Worm (Caenorhabditis elegans) whole organism, L2 larva: ENCODE data around the gene tram-1.

Experiments used
- C34F6.9 ChIP-seq: fragments of 150-350 bp; optimal IDR thresholded peaks from 2 replicates; lab custom pipeline; 2014; ENCODE audit warnings: missing biosample characterization, missing genetic modification characterization
- F13H6.1 ChIP-seq: sonication (generic microtip); optimal IDR thresholded peaks from 2 replicates; lab custom pipeline; 2016; ENCODE audit warnings: missing genetic modification characterization, missing compliant biosample characterization
- R02D3.7 ChIP-seq: fragments of 150-350 bp; optimal IDR thresholded peaks from 2 replicates; lab custom pipeline; 2014; ENCODE audit warnings: missing biosample characterization, missing genetic modification characterization
- Y55F3AM.14 ChIP-seq: fragments of 200-800 bp; sonication (Bioruptor generic); optimal IDR thresholded peaks from 2 replicates; lab custom pipeline; 2018; ENCODE audit warnings: mild to moderate bottlenecking, missing genetic modification characterization, missing compliant biosample characterization
- alr-1 ChIP-seq: fragments of 150-350 bp; optimal IDR thresholded peaks from 2 replicates; lab custom pipeline; 2014; ENCODE audit warnings: missing biosample characterization, missing genetic modification characterization
- aly-2 ChIP-seq: fragments of 150-350 bp; optimal IDR thresholded peaks from 2 replicates; lab custom pipeline; 2014; ENCODE audit warnings: missing biosample characterization, missing genetic modification characterization
- ama-1 ChIP-seq: fragments of 150-350 bp; optimal IDR thresholded peaks from 2 replicates; lab custom pipeline; 2018; ENCODE audit warnings: inconsistent platforms
- blmp-1 ChIP-seq: sonication (generic microtip); optimal IDR thresholded peaks from 2 replicates; lab custom pipeline; 2017; ENCODE audit warnings: missing genetic modification characterization, mild to moderate bottlenecking, missing compliant biosample characterization, antibody characterized with exemption, moderate library complexity; ENCODE audit not compliant: insufficient read depth
- ceh-16 ChIP-seq: fragments of 150-350 bp; optimal IDR thresholded peaks from 2 replicates; lab custom pipeline; 2014; ENCODE audit warnings: missing biosample characterization, missing genetic modification characterization
- ceh-82 ChIP-seq: fragments of 150-350 bp; optimal IDR thresholded peaks from 2 replicates; lab custom pipeline; 2014; ENCODE audit warnings: missing biosample characterization, missing genetic modification characterization
- crh-2 ChIP-seq: sonication (generic microtip); optimal IDR thresholded peaks from 2 replicates; lab custom pipeline; 2017; ENCODE audit warnings: missing biosample characterization, missing genetic modification characterization
- dmd-4 ChIP-seq: sonication (generic microtip); optimal IDR thresholded peaks from 2 replicates; lab custom pipeline; 2017; ENCODE audit warnings: missing biosample characterization, missing genetic modification characterization
- egl-27 ChIP-seq: sonication (generic microtip); optimal IDR thresholded peaks from 3 replicates; lab custom pipeline; 2017; ENCODE audit warnings: missing biosample characterization, missing genetic modification reagents, missing genetic modification characterization
- elt-1 ChIP-seq: fragments of 150-350 bp; optimal IDR thresholded peaks from 2 replicates; lab custom pipeline; 2014; ENCODE audit warnings: missing biosample characterization, missing genetic modification characterization
- fos-1 ChIP-seq: fragments of 150-350 bp; optimal IDR thresholded peaks from 2 replicates; lab custom pipeline; 2014; ENCODE audit warnings: missing biosample characterization, missing genetic modification characterization
- gmeb-1 ChIP-seq: fragments of 150-350 bp; optimal IDR thresholded peaks from 2 replicates; lab custom pipeline; 2014; ENCODE audit warnings: missing biosample characterization, missing genetic modification characterization
- lin-11 ChIP-seq: fragments of 150-350 bp; sonication (generic microtip); optimal IDR thresholded peaks from 2 replicates; lab custom pipeline; 2014; ENCODE audit warnings: missing biosample characterization, missing genetic modification characterization, inconsistent platforms, mixed read lengths
- lin-13 ChIP-seq: fragments of 150-350 bp; optimal IDR thresholded peaks from 2 replicates; lab custom pipeline; 2014; ENCODE audit warnings: missing biosample characterization, missing genetic modification reagents, missing genetic modification characterization
- lin-39 ChIP-seq: fragments of 150-350 bp; optimal IDR thresholded peaks from 2 replicates; lab custom pipeline; 2014; ENCODE audit warnings: missing biosample characterization, missing genetic modification reagents, missing genetic modification characterization
- lsy-2 ChIP-seq, 2 experiments: fragments of 150-350 bp in 1 of 2; sonication (generic microtip) in 1 of 2; optimal IDR thresholded peaks; 2 replicates each; lab custom pipeline; 2014 to 2017; ENCODE audit warnings: missing biosample characterization in 2 of 2, missing genetic modification characterization in 2 of 2
- mab-5 ChIP-seq: fragments of 150-350 bp; optimal IDR thresholded peaks from 2 replicates; lab custom pipeline; 2014; ENCODE audit warnings: missing biosample characterization, missing genetic modification characterization
- mbf-1 ChIP-seq: sonication (generic microtip); optimal IDR thresholded peaks from 2 replicates; lab custom pipeline; 2017; ENCODE audit warnings: missing biosample characterization, missing genetic modification characterization
- nhr-10 ChIP-seq: sonication (generic microtip); optimal IDR thresholded peaks from 2 replicates; lab custom pipeline; 2017; ENCODE audit warnings: missing biosample characterization, missing genetic modification characterization
- nhr-12 ChIP-seq: fragments of 150-350 bp; optimal IDR thresholded peaks from 2 replicates; lab custom pipeline; 2014; ENCODE audit warnings: missing biosample characterization, missing genetic modification characterization
- nhr-129 ChIP-seq: fragments of 150-350 bp; optimal IDR thresholded peaks from 2 replicates; lab custom pipeline; 2014; ENCODE audit warnings: missing biosample characterization, missing genetic modification characterization
- nhr-21 ChIP-seq: fragments of 150-350 bp; optimal IDR thresholded peaks from 2 replicates; lab custom pipeline; 2014; ENCODE audit warnings: missing biosample characterization, missing genetic modification characterization
- nhr-23 ChIP-seq: fragments of 150-350 bp; optimal IDR thresholded peaks from 2 replicates; lab custom pipeline; 2014; ENCODE audit warnings: missing biosample characterization, missing genetic modification reagents, missing genetic modification characterization
- nhr-237 ChIP-seq: fragments of 150-350 bp; optimal IDR thresholded peaks from 2 replicates; lab custom pipeline; 2014; ENCODE audit warnings: missing biosample characterization, missing genetic modification characterization
- nhr-25 ChIP-seq: fragments of 150-350 bp; sonication (generic microtip); optimal IDR thresholded peaks from 3 replicates; lab custom pipeline; 2014; ENCODE audit warnings: missing biosample characterization, missing genetic modification characterization
- nhr-6 ChIP-seq: fragments of 150-350 bp; optimal IDR thresholded peaks from 2 replicates; lab custom pipeline; 2014; ENCODE audit warnings: missing biosample characterization, missing genetic modification characterization
- sem-4 ChIP-seq: fragments of 150-350 bp; optimal IDR thresholded peaks from 2 replicates; lab custom pipeline; 2014; ENCODE audit warnings: missing biosample characterization, missing genetic modification reagents, missing genetic modification characterization
- skn-1 ChIP-seq: sonication (generic microtip); optimal IDR thresholded peaks from 2 replicates; lab custom pipeline; 2017; ENCODE audit warnings: missing biosample characterization, missing genetic modification characterization
- sma-3 ChIP-seq: sonication (generic microtip); optimal IDR thresholded peaks from 2 replicates; lab custom pipeline; 2016; ENCODE audit warnings: missing genetic modification reagents, missing genetic modification characterization, missing compliant biosample characterization
- sma-9 ChIP-seq, 2 experiments: fragments of 150-350 bp in 1 of 2; sonication (generic microtip) in 1 of 2; optimal IDR thresholded peaks; 2 replicates each; lab custom pipeline; 2014 to 2016; ENCODE audit warnings: missing genetic modification characterization in 2 of 2, mild to moderate bottlenecking in 1 of 2, missing biosample characterization in 1 of 2, missing compliant biosample characterization in 1 of 2, missing genetic modification reagents in 1 of 2, moderate library complexity in 1 of 2
- snpc-4 ChIP-seq: fragments of 150-350 bp; optimal IDR thresholded peaks from 2 replicates; lab custom pipeline; 2014; ENCODE audit warnings: missing biosample characterization, missing genetic modification characterization
- unc-55 ChIP-seq: fragments of 150-350 bp; sonication (generic microtip); optimal IDR thresholded peaks from 3 replicates; lab custom pipeline; 2014; ENCODE audit warnings: missing biosample characterization, missing genetic modification reagents, missing genetic modification characterization
- unc-62 ChIP-seq: fragments of 150-350 bp; optimal IDR thresholded peaks from 2 replicates; lab custom pipeline; 2014; ENCODE audit warnings: missing biosample characterization, missing genetic modification reagents, missing genetic modification characterization
- zag-1 ChIP-seq: fragments of 150-350 bp; optimal IDR thresholded peaks from 2 replicates; lab custom pipeline; 2014; ENCODE audit warnings: missing biosample characterization, missing genetic modification characterization
- ztf-11 ChIP-seq: sonication (generic microtip); optimal IDR thresholded peaks from 2 replicates; lab custom pipeline; 2017; ENCODE audit warnings: missing biosample characterization, missing genetic modification characterization
- ztf-4 ChIP-seq: fragments of 150-350 bp; optimal IDR thresholded peaks from 2 replicates; lab custom pipeline; 2014; ENCODE audit warnings: missing biosample characterization, missing genetic modification characterization

The tram-1 gene

ce11 chrIV:10190586-10190985, 30.5 kb downstream of the tram-1 start:
- TF ChIP-seq R02D3.7 (tag; lab: Kevin White, UChicago) (no peak), ama-1 (no peak), nhr-10 (tag; lab: Kevin White, UChicago) (no peak), alr-1 (tag; lab: Kevin White, UChicago) (no peak), gmeb-1 (tag; lab: Kevin White, UChicago) (no peak), nhr-6 (no peak)

DNA sequence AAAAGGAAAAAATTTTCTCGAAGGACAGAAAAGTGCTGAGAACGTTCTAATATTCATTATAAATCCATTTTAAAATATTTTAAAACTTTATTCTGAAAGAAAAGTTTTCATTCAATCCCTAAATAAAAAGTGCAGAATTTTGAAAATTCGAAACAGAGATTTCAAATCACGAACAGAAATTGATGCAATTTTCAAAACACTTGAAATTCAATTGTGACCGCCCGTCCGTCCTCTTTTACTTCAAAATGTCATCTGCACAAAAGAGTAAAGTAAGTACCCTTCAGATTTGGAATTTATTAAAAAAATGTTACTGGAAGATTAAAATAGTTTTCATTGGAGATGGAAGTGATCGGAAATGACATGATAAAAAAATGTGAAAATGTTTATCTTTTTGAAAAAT, 32.6 kb downstream of the tram-1 start:
- TF ChIP-seq elt-1 (no peak), nhr-25 (tag; lab: Kevin White, UChicago) (no peak), R02D3.7 (tag; lab: Kevin White, UChicago) (no peak), nhr-237 (no peak), sma-3 (no peak), unc-62 (no peak), gmeb-1 (tag; lab: Kevin White, UChicago) (no peak), crh-2 (tag; lab: Kevin White, UChicago) (no peak), snpc-4 (tag; lab: Kevin White, UChicago) (no peak), nhr-23 (tag; lab: Kevin White, UChicago) (no peak), mbf-1 (no peak), sma-9 (GFP tag; optimal IDR thresholded peaks at IDR 0.05; lab: Kevin White, UChicago) (no peak), sma-9 (tag; optimal IDR thresholded peaks at IDR 0.05; lab: Kevin White, UChicago) (no peak), blmp-1 (tag; lab: Kevin White, UChicago) (no peak)

DNA sequence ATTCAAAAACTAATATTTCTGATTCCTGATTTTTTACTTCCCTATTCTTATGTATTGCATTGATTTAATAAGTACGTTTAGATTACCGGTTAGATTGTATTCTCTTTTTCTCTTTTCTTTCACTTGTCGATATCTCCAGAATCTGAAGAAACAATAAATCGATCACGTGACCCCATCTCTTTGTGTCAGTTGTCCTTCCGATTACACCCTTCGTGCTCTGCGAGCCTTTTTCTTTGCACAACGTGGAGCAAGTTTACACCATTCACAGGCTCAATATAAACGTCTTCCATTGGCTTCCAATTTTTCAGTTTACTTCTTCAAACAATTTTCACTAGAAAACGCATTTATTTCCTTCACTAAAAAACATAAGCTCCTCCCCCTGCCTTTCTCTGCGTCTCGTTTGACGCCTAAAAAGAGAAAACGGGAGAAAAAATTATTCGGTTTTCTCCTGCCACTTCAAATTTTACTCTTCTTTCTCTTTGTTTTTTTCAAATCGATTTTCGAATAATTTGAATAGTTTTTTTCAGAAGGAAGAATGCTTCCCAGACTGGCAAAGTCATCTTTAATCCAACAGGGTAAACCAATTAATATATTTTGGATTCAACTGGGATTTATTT, 40.8 kb downstream of the tram-1 start, which contains the start of gene gta-1:
Gene gta-1, plus strand, starts transcription at position 528 of the 617 bp plus-strand sequence.
- TF ChIP-seq ztf-4 (tag; lab: Kevin White, UChicago) (peak; percentile 18), blmp-1 (tag; lab: Kevin White, UChicago) (peak; percentile 20), lin-11 (no peak), sma-9 (GFP tag; optimal IDR thresholded peaks at IDR 0.05; lab: Kevin White, UChicago) (peak; percentile 20), sma-9 (tag; optimal IDR thresholded peaks at IDR 0.05; lab: Kevin White, UChicago) (no peak), lsy-2 (tag; optimal IDR thresholded peaks at IDR 0.05; lab: Kevin White, UChicago) (peak in 1 of 2 experiments; percentile 34), C34F6.9 (peak; percentile 38), crh-2 (tag; lab: Kevin White, UChicago) (peak; percentile 52), unc-55 (peak; percentile 65), snpc-4 (tag; lab: Kevin White, UChicago) (no peak), nhr-10 (tag; lab: Kevin White, UChicago) (no peak), nhr-129 (peak; percentile 71)
- TF ChIP-seq, all 48 proteins: peak for 8

DNA sequence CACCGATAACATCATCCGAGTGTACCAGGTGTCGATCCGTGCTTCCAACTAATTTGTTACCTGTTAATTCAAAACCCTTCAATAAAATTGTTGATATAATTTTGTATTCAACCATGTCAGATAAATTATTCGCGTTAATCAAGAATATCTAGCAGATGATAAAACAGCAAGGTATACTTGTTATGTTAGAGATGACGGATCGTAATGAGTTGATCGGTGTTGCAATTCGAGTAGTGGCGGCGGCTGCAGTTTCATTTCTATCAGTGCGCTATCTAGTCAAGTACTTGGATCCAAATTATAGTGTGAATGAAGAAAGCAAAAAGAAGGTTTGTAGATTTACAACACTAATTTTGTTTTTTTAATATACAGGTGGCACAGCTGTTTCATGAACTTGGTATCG, 43.3 kb downstream of the tram-1 start, which contains the start of gene mspn-1:
Gene mspn-1, plus strand, starts transcription at position 190 of the 400 bp plus-strand sequence.
- TF ChIP-seq C34F6.9 (no peak), ztf-11 (tag; lab: Kevin White, UChicago) (no peak), lin-11 (no peak), crh-2 (tag; lab: Kevin White, UChicago) (no peak), F13H6.1 (tag; lab: Kevin White, UChicago) (no peak), ztf-4 (tag; lab: Kevin White, UChicago) (no peak), sem-4 (no peak), dmd-4 (no peak)

DNA sequence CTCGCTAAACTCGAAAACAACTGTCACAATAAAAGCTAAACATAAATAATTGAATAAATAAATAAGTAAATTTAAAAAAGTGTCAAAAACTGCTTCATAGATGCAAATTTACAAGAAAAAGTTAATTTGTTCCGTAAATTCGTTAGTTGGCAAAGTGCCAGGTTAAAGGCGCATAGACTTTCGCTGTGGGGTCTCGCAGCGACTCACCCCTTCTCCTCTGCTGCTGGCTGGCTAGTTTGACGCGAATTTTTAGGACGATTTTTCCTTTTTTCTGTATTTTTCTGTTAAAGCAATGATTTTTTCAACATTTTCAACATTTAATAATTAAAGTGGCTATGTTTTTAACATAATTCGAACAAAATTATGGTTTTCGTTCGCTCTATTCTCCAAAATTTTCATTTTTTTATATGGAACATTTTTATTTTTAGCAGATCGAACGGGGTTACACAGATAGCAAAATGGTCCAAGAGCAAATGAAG, 44.8 kb downstream of the tram-1 start, which contains the start of gene rack-1:
Gene rack-1, plus strand, starts transcription at position 429 of the 479 bp plus-strand sequence.
- TF ChIP-seq sem-4 = no peak
- peak; percentile 23 for TF ChIP-seq fos-1
- no peak for TF ChIP-seq elt-1
- peak; percentile 63 for TF ChIP-seq gmeb-1 (tag; lab: Kevin White, UChicago)
- TF ChIP-seq aly-2 (tag; lab: Kevin White, UChicago) = no peak
- TF ChIP-seq Y55F3AM.14 (GFP tag; lab: Kevin White, UChicago) = no peak
- peak; percentile 12 for TF ChIP-seq egl-27 (tag; lab: Kevin White, UChicago)
- no peak for TF ChIP-seq nhr-12 (tag; lab: Kevin White, UChicago)
- no peak for TF ChIP-seq unc-62
- no peak for TF ChIP-seq lin-39
- no peak for TF ChIP-seq ztf-11 (tag; lab: Kevin White, UChicago)
- no peak for TF ChIP-seq nhr-23 (tag; lab: Kevin White, UChicago)
- no peak for TF ChIP-seq ama-1
- no peak for TF ChIP-seq nhr-10 (tag; lab: Kevin White, UChicago)
- peak; percentile 34 for TF ChIP-seq nhr-25 (tag; lab: Kevin White, UChicago)
- peak; percentile 60 for TF ChIP-seq nhr-129
- peak; percentile 79 for TF ChIP-seq crh-2 (tag; lab: Kevin White, UChicago)
- no peak for TF ChIP-seq skn-1
- no peak for TF ChIP-seq ztf-4 (tag; lab: Kevin White, UChicago)
- TF ChIP-seq nhr-21 (tag; lab: Kevin White, UChicago) = peak; percentile 27
- no peak for TF ChIP-seq sma-9 (GFP tag; optimal IDR thresholded peaks at IDR 0.05; lab: Kevin White, UChicago)
- TF ChIP-seq sma-9 (tag; optimal IDR thresholded peaks at IDR 0.05; lab: Kevin White, UChicago) = no peak
- no peak for TF ChIP-seq zag-1 (tag; lab: Kevin White, UChicago)
- peak; percentile 34 for TF ChIP-seq F13H6.1 (tag; lab: Kevin White, UChicago)
- TF ChIP-seq dmd-4 = no peak
- TF ChIP-seq unc-55 = peak; percentile 83
- peak; percentile 35 for TF ChIP-seq sma-3
- peak; percentile 66 for TF ChIP-seq C34F6.9
- no peak for TF ChIP-seq mab-5
- peak; percentile 6 for TF ChIP-seq lin-11
- TF ChIP-seq ceh-82 = no peak
- peak; percentile 47 for TF ChIP-seq ceh-16
- TF ChIP-seq lin-13 (GFP tag; lab: Kevin White, UChicago) = peak; percentile 33
